In genomic region chr2L:18484382-18485050, dm6 we compare ENCODE assay signal across 4 fruit fly cellular contexts.
TF ChIP-seq lines count a peak whose summit lies in the region.

CG10283 (minus strand) TSS chr2L:18484513.

TF ChIP-seq in whole organism, adult, 20 proteins besides CTCF, POLR2A, EP300 and RAD21 (continued from another document):
- peak; percentile 49 for TF ChIP-seq tj (GFP tag; optimal IDR thresholded peaks at IDR 0.05; lab: Kevin White, UChicago)

TF ChIP-seq in whole organism, embryonic, 481 proteins besides CTCF, POLR2A, EP300 and RAD21 (continued from another document and continues in another):
- TF ChIP-seq kay (GFP tag; optimal IDR thresholded peaks at IDR 0.05; lab: Kevin White, UChicago) (peak; percentile 32), CG31441 (GFP tag; IDR thresholded peaks at IDR 0.05; lab: Robert Waterston, UW) (peak; percentile 39; the same call in 1 of the 2 replicates), Kr (GFP tag; optimal IDR thresholded peaks at IDR 0.05; lab: Kevin White, UChicago) (no peak), D19A (tag; optimal IDR thresholded peaks at IDR 0.05; lab: Kevin White, UChicago) (peak; percentile 16), Pdp1 (GFP tag; optimal IDR thresholded peaks at IDR 0.05; lab: Kevin White, UChicago) (peak in 1 of 2 experiments; percentile 11), Nf-YB (GFP tag; optimal IDR thresholded peaks at IDR 0.05; lab: Kevin White, UChicago) (peak; percentile 26), Dip3 (GFP tag; optimal IDR thresholded peaks at IDR 0.05; lab: Kevin White, UChicago) (no peak), CG2202 (tag; optimal IDR thresholded peaks at IDR 0.05; lab: Kevin White, UChicago) (no peak), onecut (GFP tag; IDR thresholded peaks at IDR 0.05; lab: Robert Waterston, UW) (peak; percentile 49; the same call in 1 of the 2 replicates), Side (GFP tag; optimal IDR thresholded peaks at IDR 0.05; lab: Kevin White, UChicago) (no peak), ttk (GFP tag; IDR thresholded peaks at IDR 0.05; lab: Robert Waterston, UW) (no peak), CG9876 (GFP tag; optimal IDR thresholded peaks at IDR 0.05; lab: Kevin White, UChicago) (no peak), scrt (GFP tag; optimal IDR thresholded peaks at IDR 0.05; lab: Kevin White, UChicago) (no peak), CG4854 (GFP tag; optimal IDR thresholded peaks at IDR 0.05; lab: Kevin White, UChicago) (no peak), CG30431 (GFP tag; optimal IDR thresholded peaks at IDR 0.05; lab: Kevin White, UChicago) (no peak), Oli (tag; optimal IDR thresholded peaks at IDR 0.05; lab: Kevin White, UChicago) (no peak), ci (GFP tag; IDR thresholded peaks at IDR 0.05; lab: Robert Waterston, UW) (peak; percentile 65), slbo (GFP tag; IDR thresholded peaks at IDR 0.05; lab: Robert Waterston, UW) (peak; percentile 75), NC2β (GFP tag; optimal IDR thresholded peaks at IDR 0.05; lab: Kevin White, UChicago) (no peak), CG4328 (GFP tag; optimal IDR thresholded peaks at IDR 0.05; lab: Kevin White, UChicago) (no peak), CG8359 (GFP tag; optimal IDR thresholded peaks at IDR 0.05; lab: Kevin White, UChicago; ENCODE audit: borderline replicate concordance) (no peak), Jarid2 (GFP tag; optimal IDR thresholded peaks at IDR 0.05; lab: Kevin White, UChicago) (peak; percentile 91), seq (GFP tag; IDR thresholded peaks at IDR 0.05; lab: Robert Waterston, UW) (no peak), crp (GFP tag; optimal IDR thresholded peaks at IDR 0.05; lab: Kevin White, UChicago) (no peak), E2f2 (GFP tag; IDR thresholded peaks at IDR 0.05; lab: Robert Waterston, UW) (peak; percentile 81), ash1 (GFP tag; optimal IDR thresholded peaks at IDR 0.05; lab: Kevin White, UChicago) (no peak), dmrt11E (tag; optimal IDR thresholded peaks at IDR 0.05; lab: Kevin White, UChicago) (peak; percentile 51), ham (GFP tag; IDR thresholded peaks at IDR 0.05; lab: Robert Waterston, UW) (no peak), Doc2 (GFP tag; IDR thresholded peaks at IDR 0.05; lab: Robert Waterston, UW) (no peak), CG4617 (GFP tag; optimal IDR thresholded peaks at IDR 0.05; lab: Kevin White, UChicago; ENCODE audit: borderline replicate concordance) (peak; percentile 23), Lpt (GFP tag; optimal IDR thresholded peaks at IDR 0.05; lab: Kevin White, UChicago) (no peak), Bdp1 (GFP tag; optimal IDR thresholded peaks at IDR 0.05; lab: Kevin White, UChicago) (no peak), bab2 (GFP tag; optimal IDR thresholded peaks at IDR 0.05; lab: Kevin White, UChicago) (no peak), org-1 (GFP tag; optimal IDR thresholded peaks at IDR 0.05; lab: Kevin White, UChicago) (no peak), slp2 (GFP tag; optimal IDR thresholded peaks at IDR 0.05; lab: Kevin White, UChicago) (no peak), CG12155 (GFP tag; optimal IDR thresholded peaks at IDR 0.05; lab: Kevin White, UChicago) (peak; percentile 42), mld (GFP tag; IDR thresholded peaks at IDR 0.05; lab: Robert Waterston, UW; ENCODE audit: partially characterized antibody) (no peak), Mes4 (GFP tag; optimal IDR thresholded peaks at IDR 0.05; lab: Kevin White, UChicago) (no peak), h (optimal IDR thresholded peaks at IDR 0.05; lab: Kevin White, UChicago) (no peak), CG17829 (tag; optimal IDR thresholded peaks at IDR 0.05; lab: Kevin White, UChicago) (peak; percentile 45), kni (GFP tag; optimal IDR thresholded peaks at IDR 0.05; lab: Kevin White, UChicago) (peak; percentile 9), CG6272 (GFP tag; IDR thresholded peaks at IDR 0.05; lab: Robert Waterston, UW) (no peak), CG6765 (GFP tag; optimal IDR thresholded peaks at IDR 0.05; lab: Kevin White, UChicago) (no peak), Dp (GFP tag; optimal IDR thresholded peaks at IDR 0.05; lab: Kevin White, UChicago) (peak; percentile 75)

TF ChIP-seq in whole organism, prepupa, 60 proteins besides CTCF, POLR2A, EP300 and RAD21 (continued from another document):
- TF ChIP-seq Sox14 (GFP tag; optimal IDR thresholded peaks at IDR 0.05; lab: Kevin White, UChicago) (peak; percentile 18), CG4318 (GFP tag; optimal IDR thresholded peaks at IDR 0.05; lab: Kevin White, UChicago) (no peak), achi (GFP tag; optimal IDR thresholded peaks at IDR 0.05; lab: Kevin White, UChicago) (no peak), eg (GFP tag; IDR thresholded peaks at IDR 0.05; lab: Robert Waterston, UW) (peak; percentile 35; the same call in 2 of the 3 replicates), CG3032 (tag; optimal IDR thresholded peaks at IDR 0.05; lab: Kevin White, UChicago) (peak; percentile 33), Gug (GFP tag; IDR thresholded peaks at IDR 0.05; lab: Robert Waterston, UW) (no peak), lz (GFP tag; optimal IDR thresholded peaks at IDR 0.05; lab: Kevin White, UChicago) (peak; percentile 15), Eip75B (GFP tag; optimal IDR thresholded peaks at IDR 0.05; lab: Kevin White, UChicago) (peak; percentile 8), CG16779 (tag; optimal IDR thresholded peaks at IDR 0.05; lab: Kevin White, UChicago) (no peak), CG8119 (GFP tag; IDR thresholded peaks at IDR 0.05; lab: Robert Waterston, UW) (peak; percentile 55; the same call in 2 of the 3 replicates), CG34406 (GFP tag; optimal IDR thresholded peaks at IDR 0.05; lab: Kevin White, UChicago) (peak; percentile 46), fd85E (GFP tag; optimal IDR thresholded peaks at IDR 0.05; lab: Kevin White, UChicago) (no peak), vri (GFP tag; optimal IDR thresholded peaks at IDR 0.05; lab: Kevin White, UChicago) (peak; percentile 43), CG9139 (GFP tag; optimal IDR thresholded peaks at IDR 0.05; lab: Kevin White, UChicago) (peak; percentile 32), CG10669 (GFP tag; optimal IDR thresholded peaks at IDR 0.05; lab: Kevin White, UChicago) (no peak), spab (GFP tag; optimal IDR thresholded peaks at IDR 0.05; lab: Kevin White, UChicago) (no peak), CG6808 (GFP tag; optimal IDR thresholded peaks at IDR 0.05; lab: Kevin White, UChicago) (peak; percentile 100), Eip78C (GFP tag; lab: Kevin White, UChicago) (peak; percentile 68), CG10631 (GFP tag; optimal IDR thresholded peaks at IDR 0.05; lab: Kevin White, UChicago) (peak; percentile 23)

TF ChIP-seq in whole organism, wandering third instar larva, 38 proteins besides CTCF, POLR2A, EP300 and RAD21 (continued from another document):
- TF ChIP-seq Dif (GFP tag; optimal IDR thresholded peaks at IDR 0.05; lab: Kevin White, UChicago; ENCODE audit: partially characterized antibody) (peak; percentile 74), Hr78 (GFP tag; optimal IDR thresholded peaks at IDR 0.05; lab: Kevin White, UChicago) (no peak), dl (GFP tag; optimal IDR thresholded peaks at IDR 0.05; lab: Kevin White, UChicago; ENCODE audit: insufficient read depth in 1 of 2, partially characterized antibody in 2 of 2) (peak; percentile 36 to 38), Hnf4 (GFP tag; optimal IDR thresholded peaks at IDR 0.05; lab: Kevin White, UChicago) (no peak), CG32264 (GFP tag; optimal IDR thresholded peaks at IDR 0.05; lab: Kevin White, UChicago) (no peak), Sp1 (GFP tag; optimal IDR thresholded peaks at IDR 0.05; lab: Kevin White, UChicago) (peak; percentile 21), GATAd (GFP tag; optimal IDR thresholded peaks at IDR 0.05; lab: Kevin White, UChicago) (no peak), Abd-B (GFP tag; optimal IDR thresholded peaks at IDR 0.05; lab: Kevin White, UChicago) (no peak), Jra (GFP tag; optimal IDR thresholded peaks at IDR 0.05; lab: Kevin White, UChicago) (no peak), Myc (optimal IDR thresholded peaks at IDR 0.05; lab: Kevin White, UChicago) (no peak), Rel (GFP tag; optimal IDR thresholded peaks at IDR 0.05; lab: Kevin White, UChicago) (no peak), Rel (tag; optimal IDR thresholded peaks at IDR 0.05; lab: Kevin White, UChicago) (no peak), CG9705 (GFP tag; optimal IDR thresholded peaks at IDR 0.05; lab: Kevin White, UChicago) (no peak), ey (GFP tag; optimal IDR thresholded peaks at IDR 0.05; lab: Kevin White, UChicago) (no peak), psq (GFP tag; optimal IDR thresholded peaks at IDR 0.05; lab: Kevin White, UChicago) (peak; percentile 5)
